Worm (Caenorhabditis elegans): Measurements from ENCODE around the gene rcan-1.

The rcan-1 gene

ce11 chrIII:5667952-5668489 lies 15.9 kb downstream of the rcan-1 start (continued):
- TF ChIP-seq nhr-71 (tag; optimal IDR thresholded peaks at IDR 0.05) = peak; percentile 41
- no peak for TF ChIP-seq elt-3 (tag; optimal IDR thresholded peaks at IDR 0.05)
- no peak for TF ChIP-seq F16B12.6 (tag; optimal IDR thresholded peaks at IDR 0.05)
- TF ChIP-seq lin-39 (tag; optimal IDR thresholded peaks at IDR 0.05) = no peak
- peak; percentile 2 for TF ChIP-seq fkh-8 (tag; optimal IDR thresholded peaks at IDR 0.05)
- TF ChIP-seq C04F5.9 (tag; optimal IDR thresholded peaks at IDR 0.05) = no peak
- peak in 2 of 3 experiments; percentile 12 to 15 for TF ChIP-seq ceh-82 (tag; optimal IDR thresholded peaks at IDR 0.05)
- TF ChIP-seq ets-5 (GFP tag; IDR thresholded peaks at IDR 0.05) = no peak
- no peak for TF ChIP-seq unc-86 (tag; optimal IDR thresholded peaks at IDR 0.05)
- TF ChIP-seq nhr-11 (tag; optimal IDR thresholded peaks at IDR 0.05) = no peak
- TF ChIP-seq C16A3.4 (tag; optimal IDR thresholded peaks at IDR 0.05) = no peak
- TF ChIP-seq zag-1 (tag; optimal IDR thresholded peaks at IDR 0.05) = no peak
- no peak for TF ChIP-seq jun-1 (tag; optimal IDR thresholded peaks at IDR 0.05)
- TF ChIP-seq efl-3 (GFP tag; optimal IDR thresholded peaks at IDR 0.05) = no peak
- no peak for TF ChIP-seq skn-1 (tag; optimal IDR thresholded peaks at IDR 0.05)
- TF ChIP-seq ces-1 (GFP tag; optimal IDR thresholded peaks at IDR 0.05) = no peak
- peak in 2 of 3 experiments; percentile 15 to 16 for TF ChIP-seq dpl-1 (GFP tag; optimal IDR thresholded peaks at IDR 0.05)
- no peak for TF ChIP-seq unc-130 (tag; optimal IDR thresholded peaks at IDR 0.05)
- no peak for TF ChIP-seq nhr-90 (tag; optimal IDR thresholded peaks at IDR 0.05; ENCODE audit: poor library complexity)
- TF ChIP-seq unc-98 (GFP tag; IDR thresholded peaks at IDR 0.05) = no peak
- TF ChIP-seq ceh-88 (GFP tag; IDR thresholded peaks at IDR 0.05) = no peak
- no peak for TF ChIP-seq nhr-77 (tag; optimal IDR thresholded peaks at IDR 0.05)
- TF ChIP-seq mef-2 (tag; optimal IDR thresholded peaks at IDR 0.05) = no peak
- peak; percentile 15 for TF ChIP-seq xbp-1 (tag; optimal IDR thresholded peaks at IDR 0.05)
- no peak for TF ChIP-seq ztf-4 (tag; optimal IDR thresholded peaks at IDR 0.05)
- no peak for TF ChIP-seq sup-37 (GFP tag; optimal IDR thresholded peaks at IDR 0.05)
- TF ChIP-seq zip-4 (GFP tag; optimal IDR thresholded peaks at IDR 0.05) = no peak
- no peak for TF ChIP-seq fos-1 (tag; optimal IDR thresholded peaks at IDR 0.05)
- no peak for TF ChIP-seq unc-62 (GFP tag; optimal IDR thresholded peaks at IDR 0.05)
- peak; percentile 38 to 44 for TF ChIP-seq efl-1 (optimal IDR thresholded peaks at IDR 0.05)
- TF ChIP-seq efl-1 (GFP tag; optimal IDR thresholded peaks at IDR 0.05 in 1 of 2) = peak in 1 of 2 experiments; percentile 71
- TF ChIP-seq mdl-1 (tag; optimal IDR thresholded peaks at IDR 0.05) = no peak

- TF ChIP-seq lin-14 (GFP tag; optimal IDR thresholded peaks at IDR 0.05) (peak; percentile 23), blmp-1 (tag; optimal IDR thresholded peaks at IDR 0.05) (peak; percentile 48), isw-1 (GFP tag; IDR thresholded peaks at IDR 0.05) (no peak)
Measured at ce11 chrIII:5665710-5666109, 18.2 kb downstream of the rcan-1 start.

ce11 chrIII:5665278-5665677 lies 18.6 kb downstream of the rcan-1 start:
- TF ChIP-seq unc-30 (tag; optimal IDR thresholded peaks at IDR 0.05) (no peak), snu-23 (GFP tag; optimal IDR thresholded peaks at IDR 0.05) (no peak), ztf-11 (tag; optimal IDR thresholded peaks at IDR 0.05) (no peak), blmp-1 (tag; optimal IDR thresholded peaks at IDR 0.05) (peak; percentile 94), unc-62 (GFP tag; optimal IDR thresholded peaks at IDR 0.05) (no peak), zag-1 (tag; optimal IDR thresholded peaks at IDR 0.05) (no peak), mep-1 (tag; optimal IDR thresholded peaks at IDR 0.05) (no peak), lin-35 (GFP tag; optimal IDR thresholded peaks at IDR 0.05) (peak in 1 of 2 experiments; percentile 22), efl-1 (optimal IDR thresholded peaks at IDR 0.05) (no peak), efl-1 (GFP tag; optimal IDR thresholded peaks at IDR 0.05 in 1 of 2) (peak in 1 of 2 experiments; percentile 93), lin-14 (GFP tag; optimal IDR thresholded peaks at IDR 0.05) (peak; percentile 53), swsn-7 (tag; optimal IDR thresholded peaks at IDR 0.05) (no peak)

Measured in whole organism, L1 larva.